Worm (Caenorhabditis elegans) whole organism, mixed stage, embryonic: ENCODE measurements around the gene R07B7.6.

Experiments
- elt-3 ChIP-seq: fragments of 150-350 bp; optimal IDR thresholded peaks from 2 replicates; lab custom pipeline; 2014; ENCODE audit warnings: missing biosample characterization, missing genetic modification characterization
- ham-2 ChIP-seq: fragments of 200-800 bp; sonication (Bioruptor generic); optimal IDR thresholded peaks from 2 replicates; lab custom pipeline; 2018; ENCODE audit warnings: mild to moderate bottlenecking, missing genetic modification characterization, missing compliant biosample characterization

DNA sequence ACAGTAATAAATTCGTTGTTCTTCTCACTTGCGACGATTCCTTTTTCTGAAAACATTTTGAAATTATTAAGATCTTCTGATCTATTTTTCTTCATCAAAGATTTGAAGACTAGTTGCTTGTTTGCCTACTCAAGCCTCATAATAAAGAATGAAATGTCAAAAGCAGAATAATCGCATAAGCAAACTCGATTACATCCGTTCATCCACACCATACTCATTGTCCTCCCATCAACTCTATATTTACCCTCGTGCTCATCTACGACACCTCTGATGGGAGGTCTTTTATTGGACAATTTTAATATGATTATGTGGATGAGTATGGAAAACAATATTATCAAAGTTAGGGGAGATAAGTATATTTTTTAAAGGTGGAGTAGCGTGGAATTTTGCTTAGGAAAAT, 40.9 kb downstream of the R07B7.6 start:
- TF ChIP-seq elt-3 (tag; lab: Kevin White, UChicago) (no peak), ham-2 (no peak)
